Worm (Caenorhabditis elegans) whole organism, L3 larva: ENCODE data around the gene syd-1.

Source experiments
- R02D3.7 ChIP-seq: fragments of 150-350 bp; optimal IDR thresholded peaks from 2 replicates; lab custom pipeline; 2014; ENCODE audit warnings: missing biosample characterization, missing genetic modification characterization
- ZK546.5 ChIP-seq: sonication (generic microtip); optimal IDR thresholded peaks from 2 replicates; lab custom pipeline; 2017; ENCODE audit warnings: missing biosample characterization, missing genetic modification characterization
- aly-2 ChIP-seq: fragments of 150-350 bp; optimal IDR thresholded peaks from 2 replicates; lab custom pipeline; 2014; ENCODE audit warnings: missing biosample characterization, missing genetic modification characterization
- ama-1 ChIP-seq: fragments of 150-350 bp; optimal IDR thresholded peaks from 2 replicates; lab custom pipeline; 2018
- ceh-16 ChIP-seq: sonication (generic microtip); optimal IDR thresholded peaks from 2 replicates; lab custom pipeline; 2017; ENCODE audit warnings: missing biosample characterization, missing genetic modification characterization
- ceh-82 ChIP-seq: fragments of 150-350 bp; optimal IDR thresholded peaks from 2 replicates; lab custom pipeline; 2014; ENCODE audit warnings: missing biosample characterization, missing genetic modification characterization
- ceh-9 ChIP-seq: sonication (generic microtip); optimal IDR thresholded peaks from 2 replicates; lab custom pipeline; 2018; ENCODE audit warnings: missing biosample characterization, missing genetic modification characterization
- daf-12 ChIP-seq: fragments of 150-350 bp; optimal IDR thresholded peaks from 2 replicates; lab custom pipeline; 2014; ENCODE audit warnings: missing biosample characterization, missing genetic modification reagents, missing genetic modification characterization
- egl-27 ChIP-seq: sonication (generic microtip); optimal IDR thresholded peaks from 4 replicates; lab custom pipeline; 2017; ENCODE audit warnings: missing biosample characterization, missing genetic modification reagents, missing genetic modification characterization
- egl-5 ChIP-seq: fragments of 150-350 bp; optimal IDR thresholded peaks from 2 replicates; lab custom pipeline; 2017; ENCODE audit warnings: missing biosample characterization, missing genetic modification reagents, missing genetic modification characterization, inconsistent platforms
- elt-2 ChIP-seq: sonication (generic microtip); optimal IDR thresholded peaks from 2 replicates; lab custom pipeline; 2016; ENCODE audit warnings: missing genetic modification reagents, mild to moderate bottlenecking, missing genetic modification characterization, missing compliant biosample characterization
- fkh-10 ChIP-seq: sonication (generic microtip); optimal IDR thresholded peaks from 2 replicates; lab custom pipeline; 2017; ENCODE audit warnings: missing biosample characterization, missing genetic modification reagents, missing genetic modification characterization
- fos-1 ChIP-seq: fragments of 150-350 bp; optimal IDR thresholded peaks from 2 replicates; lab custom pipeline; 2014; ENCODE audit warnings: missing biosample characterization, missing genetic modification characterization
- hmg-11 ChIP-seq: sonication (generic microtip); optimal IDR thresholded peaks from 2 replicates; lab custom pipeline; 2016; ENCODE audit warnings: missing genetic modification characterization, missing compliant biosample characterization
- jun-1 ChIP-seq: fragments of 150-350 bp; optimal IDR thresholded peaks from 2 replicates; lab custom pipeline; 2014; ENCODE audit warnings: missing biosample characterization, missing genetic modification reagents, missing genetic modification characterization
- lin-15B ChIP-seq: fragments of 150-350 bp; optimal IDR thresholded peaks from 2 replicates; lab custom pipeline; 2014; ENCODE audit warnings: missing biosample characterization, missing genetic modification characterization
- lin-39 ChIP-seq: fragments of 150-350 bp; optimal IDR thresholded peaks from 2 replicates; lab custom pipeline; 2018; ENCODE audit warnings: missing biosample characterization, missing genetic modification reagents, missing genetic modification characterization
- lsy-12 ChIP-seq: sonication (generic microtip); optimal IDR thresholded peaks from 2 replicates; lab custom pipeline; 2016; ENCODE audit warnings: mild to moderate bottlenecking, missing genetic modification characterization, missing compliant biosample characterization
- mdl-1 ChIP-seq: fragments of 150-350 bp; optimal IDR thresholded peaks from 2 replicates; lab custom pipeline; 2014; ENCODE audit warnings: missing biosample characterization, missing genetic modification characterization
- nfya-1 ChIP-seq: sonication (generic microtip); optimal IDR thresholded peaks from 2 replicates; lab custom pipeline; 2017; ENCODE audit warnings: missing genetic modification characterization, mild to moderate bottlenecking, missing compliant biosample characterization, antibody characterized with exemption, moderate library complexity; ENCODE audit not compliant: insufficient read depth
- nhr-12 ChIP-seq: fragments of 150-350 bp; optimal IDR thresholded peaks from 2 replicates; lab custom pipeline; 2014; ENCODE audit warnings: missing biosample characterization, missing genetic modification characterization
- nhr-237 ChIP-seq: fragments of 150-350 bp; optimal IDR thresholded peaks from 2 replicates; lab custom pipeline; 2014; ENCODE audit warnings: missing biosample characterization, missing genetic modification characterization
- nhr-25 ChIP-seq: sonication (generic microtip); optimal IDR thresholded peaks from 2 replicates; lab custom pipeline; 2017; ENCODE audit warnings: missing biosample characterization, missing genetic modification characterization
- nhr-28 ChIP-seq: fragments of 150-350 bp; optimal IDR thresholded peaks from 2 replicates; lab custom pipeline; 2014; ENCODE audit warnings: missing biosample characterization, missing genetic modification characterization
- nhr-43 ChIP-seq: sonication (generic microtip); optimal IDR thresholded peaks from 2 replicates; lab custom pipeline; 2016; ENCODE audit warnings: mild to moderate bottlenecking, missing genetic modification characterization, missing compliant biosample characterization; ENCODE audit not compliant: poor library complexity, severe bottlenecking
- nhr-67 ChIP-seq: fragments of 150-350 bp; optimal IDR thresholded peaks from 2 replicates; lab custom pipeline; 2014; ENCODE audit warnings: missing biosample characterization, missing genetic modification characterization
- nhr-76 ChIP-seq: fragments of 150-350 bp; sonication (generic microtip); optimal IDR thresholded peaks from 5 replicates; lab custom pipeline; 2014; ENCODE audit warnings: missing biosample characterization, missing genetic modification characterization
- nhr-77 ChIP-seq: fragments of 150-350 bp; optimal IDR thresholded peaks from 2 replicates; lab custom pipeline; 2014; ENCODE audit warnings: missing biosample characterization, missing genetic modification characterization
- pha-4 ChIP-seq: fragments of 150-350 bp; optimal IDR thresholded peaks from 2 replicates; lab custom pipeline; 2014; ENCODE audit warnings: missing biosample characterization, missing genetic modification reagents, missing genetic modification characterization
- pqm-1 ChIP-seq: fragments of 150-350 bp; optimal IDR thresholded peaks from 2 replicates; lab custom pipeline; 2017; ENCODE audit warnings: missing biosample characterization, missing genetic modification characterization, inconsistent platforms
- sea-2 ChIP-seq: fragments of 150-350 bp; sonication (generic microtip); optimal IDR thresholded peaks from 4 replicates; lab custom pipeline; 2014; ENCODE audit warnings: missing biosample characterization, missing genetic modification reagents, missing genetic modification characterization
- skn-1 ChIP-seq: fragments of 150-350 bp; optimal IDR thresholded peaks from 2 replicates; lab custom pipeline; 2014; ENCODE audit warnings: missing biosample characterization, missing genetic modification characterization
- tbx-2 ChIP-seq: sonication (generic microtip); optimal IDR thresholded peaks from 2 replicates; lab custom pipeline; 2016; ENCODE audit warnings: mild to moderate bottlenecking, missing genetic modification characterization, missing compliant biosample characterization
- unc-62 ChIP-seq: fragments of 150-350 bp; sonication (generic microtip); optimal IDR thresholded peaks from 4 replicates; lab custom pipeline; 2014; ENCODE audit warnings: missing biosample characterization, missing genetic modification reagents, missing genetic modification characterization
- zag-1 ChIP-seq: fragments of 150-350 bp; optimal IDR thresholded peaks from 2 replicates; lab custom pipeline; 2014; ENCODE audit warnings: missing biosample characterization, missing genetic modification characterization
- ztf-11 ChIP-seq: fragments of 150-350 bp; optimal IDR thresholded peaks from 2 replicates; lab custom pipeline; 2014; ENCODE audit warnings: missing biosample characterization, missing genetic modification characterization

Gene syd-1

ce11 chrII:7555454-7555853 lies 39.3 kb downstream of the syd-1 start, which contains the start of gene ZK1290.14:
TSS of gene ZK1290.14 (minus strand) at chrII:7555592.
- TF ChIP-seq pha-4 (tag; lab: Kevin White, UChicago), result no peak
- no peak for TF ChIP-seq nhr-28 (tag; lab: Kevin White, UChicago)
- TF ChIP-seq hmg-11 (tag; lab: Kevin White, UChicago), result no peak
- no peak for TF ChIP-seq unc-62 (GFP tag; lab: Kevin White, UChicago)
- TF ChIP-seq ztf-11, result no peak
- TF ChIP-seq skn-1 (tag; lab: Kevin White, UChicago), result no peak
- no peak for TF ChIP-seq nfya-1 (tag; lab: Kevin White, UChicago)
- TF ChIP-seq zag-1 (tag; lab: Kevin White, UChicago), result no peak
- no peak for TF ChIP-seq lin-39 (tag; lab: Kevin White, UChicago)
- no peak for TF ChIP-seq aly-2 (tag; lab: Kevin White, UChicago)
- TF ChIP-seq mdl-1 (tag; lab: Kevin White, UChicago), result no peak
- no peak for TF ChIP-seq nhr-12 (tag; lab: Kevin White, UChicago)
- no peak for TF ChIP-seq lsy-12 (tag; lab: Kevin White, UChicago)
- no peak for TF ChIP-seq sea-2 (GFP tag; lab: Kevin White, UChicago)
- no peak for TF ChIP-seq egl-27
- TF ChIP-seq nhr-76 (tag; lab: Kevin White, UChicago), result no peak
- no peak for TF ChIP-seq nhr-77 (tag; lab: Kevin White, UChicago)
- no peak for TF ChIP-seq daf-12 (tag; lab: Kevin White, UChicago)

DNA sequence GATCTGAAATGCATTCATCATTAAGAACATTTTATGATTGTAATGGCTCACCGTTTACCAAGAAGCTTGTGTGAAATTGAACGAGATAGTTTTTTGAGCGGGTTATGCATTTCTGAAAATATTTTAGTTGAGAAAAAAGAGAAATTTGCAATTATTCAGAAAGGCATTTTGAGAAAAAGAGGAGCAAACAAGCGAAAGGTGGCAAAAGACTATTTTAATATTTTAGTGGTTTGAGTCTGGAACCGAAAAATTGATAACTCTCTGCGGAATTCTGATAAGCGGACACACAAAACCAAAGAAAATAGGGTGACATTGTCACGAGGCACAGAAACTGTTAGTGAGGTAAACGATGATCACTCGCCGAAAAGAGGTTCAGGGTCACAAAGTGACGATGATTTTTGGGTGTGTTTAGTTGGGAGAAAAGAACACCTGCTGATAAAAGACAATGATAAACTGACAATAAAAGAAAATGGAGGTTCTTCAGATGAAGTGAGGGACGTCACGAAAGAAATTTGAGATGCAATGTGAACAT lies 39.9 kb downstream of the syd-1 start:
- TF ChIP-seq lsy-12 (tag; lab: Kevin White, UChicago) (no peak), aly-2 (tag; lab: Kevin White, UChicago) (no peak), nfya-1 (tag; lab: Kevin White, UChicago) (no peak), fkh-10 (GFP tag; lab: Kevin White, UChicago) (no peak), pqm-1 (peak; percentile 79), nhr-25 (tag; lab: Kevin White, UChicago) (peak; percentile 81), jun-1 (tag; lab: Kevin White, UChicago) (peak; percentile 84), ceh-16 (no peak), nhr-43 (no peak), elt-2 (peak; percentile 98), pha-4 (tag; lab: Kevin White, UChicago) (peak; percentile 55)

- TF ChIP-seq nhr-76 (tag; lab: Kevin White, UChicago) (no peak), jun-1 (tag; lab: Kevin White, UChicago) (no peak), nfya-1 (tag; lab: Kevin White, UChicago) (no peak), R02D3.7 (tag; lab: Kevin White, UChicago) (no peak), sea-2 (GFP tag; lab: Kevin White, UChicago) (no peak), lsy-12 (tag; lab: Kevin White, UChicago) (no peak), nhr-12 (tag; lab: Kevin White, UChicago) (no peak), unc-62 (GFP tag; lab: Kevin White, UChicago) (no peak), tbx-2 (tag; lab: Kevin White, UChicago) (no peak), ceh-9 (tag; lab: Kevin White, UChicago) (no peak), fkh-10 (GFP tag; lab: Kevin White, UChicago) (no peak), lin-15B (tag; lab: Kevin White, UChicago) (no peak), ceh-16 (no peak)
Measured at ce11 chrII:7553806-7554205, 40.9 kb downstream of the syd-1 start, which contains the start of gene ZK1290.10. TSS of gene ZK1290.10 (minus strand) at chrII:7553906.

DNA sequence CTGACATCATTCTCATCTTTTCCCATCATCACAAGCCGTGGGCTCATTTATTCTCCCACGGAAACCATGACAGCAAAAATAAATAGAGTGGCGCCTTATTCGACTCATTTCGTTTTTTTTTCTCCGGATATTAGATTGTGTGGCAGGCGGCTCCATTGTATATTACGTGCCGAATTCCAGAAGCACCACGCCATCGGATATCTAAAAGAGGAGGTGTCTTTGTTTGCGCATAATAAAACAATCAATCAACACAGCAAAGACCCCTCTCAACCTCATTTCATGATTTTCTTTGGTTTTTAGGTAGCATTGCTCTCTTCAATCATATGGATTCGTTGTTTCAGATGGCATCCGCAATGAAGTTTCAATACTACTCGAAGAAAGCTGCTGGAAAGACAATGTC lies 45.7 kb downstream of the syd-1 start, which contains the start of gene tph-1:
Gene tph-1 (plus strand): TSS at position 301 of the 400 bp plus-strand sequence.
- TF ChIP-seq ama-1 (lab: Kevin White, UChicago), result no peak
- TF ChIP-seq egl-5 (tag; lab: Kevin White, UChicago), result no peak
- no peak for TF ChIP-seq R02D3.7 (tag; lab: Kevin White, UChicago)
- no peak for TF ChIP-seq tbx-2 (tag; lab: Kevin White, UChicago)
- TF ChIP-seq fos-1 (tag; lab: Kevin White, UChicago), result no peak
- no peak for TF ChIP-seq ceh-82 (tag; lab: Kevin White, UChicago)
- no peak for TF ChIP-seq sea-2 (GFP tag; lab: Kevin White, UChicago)
- no peak for TF ChIP-seq nhr-67
- no peak for TF ChIP-seq lsy-12 (tag; lab: Kevin White, UChicago)
- TF ChIP-seq ztf-11, result no peak
- TF ChIP-seq nhr-237, result no peak
- no peak for TF ChIP-seq ZK546.5
- no peak for TF ChIP-seq skn-1 (tag; lab: Kevin White, UChicago)
